Worm (Caenorhabditis elegans) whole organism, L2 larva: ENCODE results near the gene F59B10.4.

ENCODE experiments used
- C34F6.9 ChIP-seq: fragments of 150-350 bp; optimal IDR thresholded peaks from 2 replicates; lab custom pipeline; 2014; ENCODE audit warnings: missing biosample characterization, missing genetic modification characterization
- F13H6.1 ChIP-seq: sonication (generic microtip); optimal IDR thresholded peaks from 2 replicates; lab custom pipeline; 2016; ENCODE audit warnings: missing genetic modification characterization, missing compliant biosample characterization
- R02D3.7 ChIP-seq: fragments of 150-350 bp; optimal IDR thresholded peaks from 2 replicates; lab custom pipeline; 2014; ENCODE audit warnings: missing biosample characterization, missing genetic modification characterization
- Y55F3AM.14 ChIP-seq: fragments of 200-800 bp; sonication (Bioruptor generic); optimal IDR thresholded peaks from 2 replicates; lab custom pipeline; 2018; ENCODE audit warnings: mild to moderate bottlenecking, missing genetic modification characterization, missing compliant biosample characterization
- ZK546.5 ChIP-seq: sonication (generic microtip); optimal IDR thresholded peaks from 2 replicates; lab custom pipeline; 2017; ENCODE audit warnings: missing biosample characterization, missing genetic modification characterization
- alr-1 ChIP-seq: fragments of 150-350 bp; optimal IDR thresholded peaks from 2 replicates; lab custom pipeline; 2014; ENCODE audit warnings: missing biosample characterization, missing genetic modification characterization
- aly-2 ChIP-seq: fragments of 150-350 bp; optimal IDR thresholded peaks from 2 replicates; lab custom pipeline; 2014; ENCODE audit warnings: missing biosample characterization, missing genetic modification characterization
- ama-1 ChIP-seq: fragments of 150-350 bp; optimal IDR thresholded peaks from 2 replicates; lab custom pipeline; 2018; ENCODE audit warnings: inconsistent platforms
- blmp-1 ChIP-seq: sonication (generic microtip); optimal IDR thresholded peaks from 2 replicates; lab custom pipeline; 2017; ENCODE audit warnings: missing genetic modification characterization, mild to moderate bottlenecking, missing compliant biosample characterization, antibody characterized with exemption, moderate library complexity; ENCODE audit not compliant: insufficient read depth
- ceh-16 ChIP-seq: fragments of 150-350 bp; optimal IDR thresholded peaks from 2 replicates; lab custom pipeline; 2014; ENCODE audit warnings: missing biosample characterization, missing genetic modification characterization
- ceh-82 ChIP-seq: fragments of 150-350 bp; optimal IDR thresholded peaks from 2 replicates; lab custom pipeline; 2014; ENCODE audit warnings: missing biosample characterization, missing genetic modification characterization
- crh-2 ChIP-seq: sonication (generic microtip); optimal IDR thresholded peaks from 2 replicates; lab custom pipeline; 2017; ENCODE audit warnings: missing biosample characterization, missing genetic modification characterization
- dmd-4 ChIP-seq: sonication (generic microtip); optimal IDR thresholded peaks from 2 replicates; lab custom pipeline; 2017; ENCODE audit warnings: missing biosample characterization, missing genetic modification characterization
- egl-27 ChIP-seq: sonication (generic microtip); optimal IDR thresholded peaks from 3 replicates; lab custom pipeline; 2017; ENCODE audit warnings: missing biosample characterization, missing genetic modification reagents, missing genetic modification characterization
- elt-1 ChIP-seq: fragments of 150-350 bp; optimal IDR thresholded peaks from 2 replicates; lab custom pipeline; 2014; ENCODE audit warnings: missing biosample characterization, missing genetic modification characterization
- elt-3 ChIP-seq: sonication (generic microtip); optimal IDR thresholded peaks from 2 replicates; lab custom pipeline; 2017; ENCODE audit warnings: missing biosample characterization, missing genetic modification characterization
- fos-1 ChIP-seq: fragments of 150-350 bp; optimal IDR thresholded peaks from 2 replicates; lab custom pipeline; 2014; ENCODE audit warnings: missing biosample characterization, missing genetic modification characterization
- gmeb-1 ChIP-seq: fragments of 150-350 bp; optimal IDR thresholded peaks from 2 replicates; lab custom pipeline; 2014; ENCODE audit warnings: missing biosample characterization, missing genetic modification characterization
- lin-11 ChIP-seq: fragments of 150-350 bp; sonication (generic microtip); optimal IDR thresholded peaks from 2 replicates; lab custom pipeline; 2014; ENCODE audit warnings: missing biosample characterization, missing genetic modification characterization, inconsistent platforms, mixed read lengths
- lin-13 ChIP-seq: fragments of 150-350 bp; optimal IDR thresholded peaks from 2 replicates; lab custom pipeline; 2014; ENCODE audit warnings: missing biosample characterization, missing genetic modification reagents, missing genetic modification characterization
- lin-39 ChIP-seq: fragments of 150-350 bp; optimal IDR thresholded peaks from 2 replicates; lab custom pipeline; 2014; ENCODE audit warnings: missing biosample characterization, missing genetic modification reagents, missing genetic modification characterization
- lsy-2 ChIP-seq, 2 experiments: fragments of 150-350 bp in 1 of 2; sonication (generic microtip) in 1 of 2; optimal IDR thresholded peaks; 2 replicates each; lab custom pipeline; 2014 to 2017; ENCODE audit warnings: missing biosample characterization in 2 of 2, missing genetic modification characterization in 2 of 2
- mab-5 ChIP-seq: fragments of 150-350 bp; optimal IDR thresholded peaks from 2 replicates; lab custom pipeline; 2014; ENCODE audit warnings: missing biosample characterization, missing genetic modification characterization
- mbf-1 ChIP-seq: sonication (generic microtip); optimal IDR thresholded peaks from 2 replicates; lab custom pipeline; 2017; ENCODE audit warnings: missing biosample characterization, missing genetic modification characterization
- mdl-1 ChIP-seq, 2 experiments: fragments of 150-350 bp in 1 of 2; sonication (generic microtip) in 1 of 2; optimal IDR thresholded peaks; 2 replicates each; lab custom pipeline; 2017; ENCODE audit warnings: missing biosample characterization in 2 of 2, missing genetic modification characterization in 2 of 2
- nhr-10 ChIP-seq: sonication (generic microtip); optimal IDR thresholded peaks from 2 replicates; lab custom pipeline; 2017; ENCODE audit warnings: missing biosample characterization, missing genetic modification characterization
- nhr-11 ChIP-seq: fragments of 150-350 bp; optimal IDR thresholded peaks from 2 replicates; lab custom pipeline; 2014; ENCODE audit warnings: missing biosample characterization, missing genetic modification characterization
- nhr-12 ChIP-seq: fragments of 150-350 bp; optimal IDR thresholded peaks from 2 replicates; lab custom pipeline; 2014; ENCODE audit warnings: missing biosample characterization, missing genetic modification characterization
- nhr-129 ChIP-seq: fragments of 150-350 bp; optimal IDR thresholded peaks from 2 replicates; lab custom pipeline; 2014; ENCODE audit warnings: missing biosample characterization, missing genetic modification characterization
- nhr-21 ChIP-seq: fragments of 150-350 bp; optimal IDR thresholded peaks from 2 replicates; lab custom pipeline; 2014; ENCODE audit warnings: missing biosample characterization, missing genetic modification characterization
- nhr-23 ChIP-seq: fragments of 150-350 bp; optimal IDR thresholded peaks from 2 replicates; lab custom pipeline; 2014; ENCODE audit warnings: missing biosample characterization, missing genetic modification reagents, missing genetic modification characterization
- nhr-237 ChIP-seq: fragments of 150-350 bp; optimal IDR thresholded peaks from 2 replicates; lab custom pipeline; 2014; ENCODE audit warnings: missing biosample characterization, missing genetic modification characterization
- nhr-25 ChIP-seq: fragments of 150-350 bp; sonication (generic microtip); optimal IDR thresholded peaks from 3 replicates; lab custom pipeline; 2014; ENCODE audit warnings: missing biosample characterization, missing genetic modification characterization
- nhr-6 ChIP-seq: fragments of 150-350 bp; optimal IDR thresholded peaks from 2 replicates; lab custom pipeline; 2014; ENCODE audit warnings: missing biosample characterization, missing genetic modification characterization
- nhr-77 ChIP-seq: fragments of 150-350 bp; optimal IDR thresholded peaks from 2 replicates; lab custom pipeline; 2014; ENCODE audit warnings: missing biosample characterization, missing genetic modification characterization
- peb-1 ChIP-seq: fragments of 150-350 bp; optimal IDR thresholded peaks from 2 replicates; lab custom pipeline; 2014; ENCODE audit warnings: missing biosample characterization, missing genetic modification characterization
- sem-4 ChIP-seq: fragments of 150-350 bp; optimal IDR thresholded peaks from 2 replicates; lab custom pipeline; 2014; ENCODE audit warnings: missing biosample characterization, missing genetic modification reagents, missing genetic modification characterization
- skn-1 ChIP-seq: sonication (generic microtip); optimal IDR thresholded peaks from 2 replicates; lab custom pipeline; 2017; ENCODE audit warnings: missing biosample characterization, missing genetic modification characterization
- sma-3 ChIP-seq: sonication (generic microtip); optimal IDR thresholded peaks from 2 replicates; lab custom pipeline; 2016; ENCODE audit warnings: missing genetic modification reagents, missing genetic modification characterization, missing compliant biosample characterization
- sma-9 ChIP-seq, 2 experiments: fragments of 150-350 bp in 1 of 2; sonication (generic microtip) in 1 of 2; optimal IDR thresholded peaks; 2 replicates each; lab custom pipeline; 2014 to 2016; ENCODE audit warnings: missing genetic modification characterization in 2 of 2, mild to moderate bottlenecking in 1 of 2, missing biosample characterization in 1 of 2, missing compliant biosample characterization in 1 of 2, missing genetic modification reagents in 1 of 2, moderate library complexity in 1 of 2
- snpc-4 ChIP-seq: fragments of 150-350 bp; optimal IDR thresholded peaks from 2 replicates; lab custom pipeline; 2014; ENCODE audit warnings: missing biosample characterization, missing genetic modification characterization
- unc-39 ChIP-seq: fragments of 150-350 bp; optimal IDR thresholded peaks from 2 replicates; lab custom pipeline; 2014; ENCODE audit warnings: missing biosample characterization, missing genetic modification characterization
- unc-55 ChIP-seq: fragments of 150-350 bp; sonication (generic microtip); optimal IDR thresholded peaks from 3 replicates; lab custom pipeline; 2014; ENCODE audit warnings: missing biosample characterization, missing genetic modification reagents, missing genetic modification characterization
- unc-62 ChIP-seq: fragments of 150-350 bp; optimal IDR thresholded peaks from 2 replicates; lab custom pipeline; 2014; ENCODE audit warnings: missing biosample characterization, missing genetic modification reagents, missing genetic modification characterization
- zag-1 ChIP-seq: fragments of 150-350 bp; optimal IDR thresholded peaks from 2 replicates; lab custom pipeline; 2014; ENCODE audit warnings: missing biosample characterization, missing genetic modification characterization
- ztf-1 ChIP-seq: fragments of 200-800 bp; sonication (Bioruptor generic); conservative IDR thresholded peaks from 2 replicates; pipeline ENCODE4 v1.3.6; 2022; ENCODE audit warnings: missing genetic modification characterization, missing compliant biosample characterization
- ztf-11 ChIP-seq: sonication (generic microtip); optimal IDR thresholded peaks from 2 replicates; lab custom pipeline; 2017; ENCODE audit warnings: missing biosample characterization, missing genetic modification characterization
- ztf-4 ChIP-seq: fragments of 150-350 bp; optimal IDR thresholded peaks from 2 replicates; lab custom pipeline; 2014; ENCODE audit warnings: missing biosample characterization, missing genetic modification characterization

The F59B10.4 gene

DNA sequence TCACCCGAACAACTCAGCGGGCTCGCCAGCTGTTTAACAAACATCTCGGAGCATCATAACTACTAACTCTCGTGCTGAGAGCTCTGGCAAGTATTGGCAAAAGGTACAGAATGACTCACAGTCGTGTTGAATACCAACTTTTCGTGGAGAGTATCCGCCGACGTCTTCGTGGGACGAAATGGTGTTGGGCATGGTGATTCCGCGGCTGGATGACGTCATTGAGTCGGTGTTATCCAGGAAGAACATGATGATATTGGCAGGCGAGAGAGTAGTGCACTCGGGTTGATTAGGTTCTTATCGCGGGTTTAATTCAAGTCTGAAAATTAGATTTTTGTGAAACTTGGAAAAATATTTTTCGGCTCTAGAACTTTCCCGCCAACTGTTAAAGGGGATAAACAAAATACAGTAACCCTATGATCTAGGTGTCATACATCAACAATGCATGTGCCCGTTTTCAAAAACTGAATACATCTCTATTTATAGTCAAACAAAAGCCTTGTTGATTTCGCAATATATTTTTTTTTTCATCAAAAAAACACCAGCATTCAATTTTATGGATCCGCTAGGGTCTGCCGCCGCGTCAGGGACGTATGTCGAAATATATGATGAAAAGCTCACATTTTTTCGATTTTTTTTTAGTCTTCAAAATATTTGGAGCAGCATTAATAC, 34.6 kb upstream of the F59B10.4 start:
- TF ChIP-seq dmd-4 (tag; lab: Kevin White, UChicago) (no peak), fos-1 (tag; lab: Kevin White, UChicago) (no peak), unc-55 (GFP tag; lab: Kevin White, UChicago) (peak; percentile 44), nhr-129 (tag; lab: Kevin White, UChicago) (peak; percentile 19), ceh-82 (no peak), ztf-4 (tag; lab: Kevin White, UChicago) (no peak)
- TF ChIP-seq, all 48 proteins: peak for 2

DNA sequence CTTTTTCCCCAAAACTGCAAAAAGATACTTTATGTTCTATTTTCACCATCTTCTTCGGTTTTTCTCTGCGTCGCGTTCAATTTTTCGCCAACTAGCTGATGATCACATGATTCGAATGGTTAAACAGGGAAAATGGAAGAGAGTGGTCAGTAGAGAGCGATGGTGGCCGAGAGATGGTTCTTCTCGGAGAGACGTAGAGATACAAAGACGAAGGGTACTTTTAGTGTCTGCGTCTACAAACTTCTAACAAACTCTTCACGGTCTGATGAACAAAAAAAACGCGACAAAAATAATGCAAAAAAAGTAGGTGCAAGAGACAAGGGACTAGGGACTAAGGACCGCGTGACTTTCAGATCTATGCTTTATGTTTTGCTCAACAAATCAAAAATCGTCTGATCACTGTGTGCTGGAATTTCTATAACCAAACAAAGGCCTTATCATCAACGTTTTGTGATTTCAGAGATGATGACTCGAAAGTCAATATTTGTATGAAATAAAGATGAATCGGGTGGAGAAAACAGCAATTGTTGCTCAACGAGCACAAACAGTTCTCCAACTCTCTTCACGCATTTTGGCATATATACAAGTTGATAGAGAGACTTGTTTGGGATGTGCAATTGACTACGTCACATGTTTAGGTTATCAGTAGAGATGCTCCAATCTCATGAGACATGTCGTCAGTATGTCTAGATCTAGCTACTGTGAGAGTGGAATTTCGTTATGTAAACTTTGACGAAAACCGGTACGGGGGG, 33.2 kb upstream of the F59B10.4 start:
- TF ChIP-seq unc-62 (peak; percentile 61), ztf-1 (GFP tag; lab: Robert Waterston, UW) (no peak), nhr-11 (tag; lab: Kevin White, UChicago) (no peak), sma-9 (GFP tag; optimal IDR thresholded peaks at IDR 0.05; lab: Kevin White, UChicago) (peak; percentile 98), sma-9 (tag; optimal IDR thresholded peaks at IDR 0.05; lab: Kevin White, UChicago) (no peak), C34F6.9 (tag; lab: Kevin White, UChicago) (peak; percentile 98), nhr-21 (peak; percentile 97), lin-11 (tag; lab: Kevin White, UChicago) (peak; percentile 88), egl-27 (tag; lab: Kevin White, UChicago) (peak; percentile 88), skn-1 (tag; lab: Kevin White, UChicago) (peak; percentile 53), nhr-23 (no peak), gmeb-1 (tag; lab: Kevin White, UChicago) (peak; percentile 87), dmd-4 (tag; lab: Kevin White, UChicago) (no peak), Y55F3AM.14 (GFP tag; lab: Kevin White, UChicago) (peak; percentile 78), mdl-1 (tag; optimal IDR thresholded peaks at IDR 0.05; lab: Kevin White, UChicago) (peak; percentile 84 to 92), nhr-237 (tag; lab: Kevin White, UChicago) (no peak), nhr-25 (tag; lab: Kevin White, UChicago) (peak; percentile 98), ceh-16 (tag; lab: Kevin White, UChicago) (peak; percentile 83), lin-39 (tag; lab: Kevin White, UChicago) (no peak), R02D3.7 (tag; lab: Kevin White, UChicago) (no peak), fos-1 (tag; lab: Kevin White, UChicago) (peak; percentile 88), ceh-82 (peak; percentile 1), alr-1 (tag; lab: Kevin White, UChicago) (no peak), mbf-1 (tag; lab: Kevin White, UChicago) (no peak), lsy-2 (tag; optimal IDR thresholded peaks at IDR 0.05; lab: Kevin White, UChicago) (peak; percentile 75 to 94), ztf-11 (tag; lab: Kevin White, UChicago) (no peak), sem-4 (tag; lab: Kevin White, UChicago) (peak; percentile 96), nhr-77 (tag; lab: Kevin White, UChicago) (peak; percentile 19), lin-13 (GFP tag; lab: Kevin White, UChicago) (peak; percentile 84), ztf-4 (tag; lab: Kevin White, UChicago) (peak; percentile 97), nhr-129 (tag; lab: Kevin White, UChicago) (peak; percentile 97), elt-1 (tag; lab: Kevin White, UChicago) (no peak), ZK546.5 (no peak), nhr-6 (tag; lab: Kevin White, UChicago) (peak; percentile 96), zag-1 (tag; lab: Kevin White, UChicago) (peak; percentile 69), nhr-10 (tag; lab: Kevin White, UChicago) (peak; percentile 10), crh-2 (peak; percentile 98), sma-3 (GFP tag; lab: Kevin White, UChicago) (peak; percentile 97), unc-39 (tag; lab: Kevin White, UChicago) (no peak), peb-1 (tag; lab: Kevin White, UChicago) (no peak), unc-55 (GFP tag; lab: Kevin White, UChicago) (peak; percentile 93), aly-2 (tag; lab: Kevin White, UChicago) (no peak), ama-1 (lab: Kevin White, UChicago) (peak; percentile 92), mab-5 (tag; lab: Kevin White, UChicago) (peak; percentile 70), blmp-1 (tag; lab: Kevin White, UChicago) (peak; percentile 68), snpc-4 (tag; lab: Kevin White, UChicago) (peak; percentile 61), F13H6.1 (tag; lab: Kevin White, UChicago) (peak; percentile 95), nhr-12 (tag; lab: Kevin White, UChicago) (peak; percentile 41), elt-3 (tag; lab: Kevin White, UChicago) (no peak)
